Fruit fly (Drosophila melanogaster) whole organism, wandering third instar larva: Measurements from ENCODE around the gene CG18858.
A peak's percentile ranks its signal among the peaks of the same experiment; 100 is the strongest.
"Not testable (repeated sequence)": the region's sequence is repeated elsewhere in the genome, so short reads cannot be mapped to it uniquely, and the experiment has no call there.

Source experiments
- Abd-B ChIP-seq: fragments of >200 bp; optimal IDR thresholded peaks from 2 replicates; lab custom pipeline; 2017; ENCODE audit warnings: missing biosample characterization, missing genetic modification characterization
- CG32264 ChIP-seq: fragments of 200-800 bp; sonication (Bioruptor generic); optimal IDR thresholded peaks from 2 replicates; lab custom pipeline; 2016; ENCODE audit warnings: missing biosample characterization, missing genetic modification characterization
- CG9705 ChIP-seq: fragments of 200-800 bp; sonication (Bioruptor generic); optimal IDR thresholded peaks from 2 replicates; lab custom pipeline; 2018; ENCODE audit warnings: missing biosample characterization, mild to moderate bottlenecking, missing genetic modification characterization
- CrebA ChIP-seq: fragments of 200-800 bp; sonication (Bioruptor generic); optimal IDR thresholded peaks from 2 replicates; lab custom pipeline; 2016; ENCODE audit warnings: missing biosample characterization, mild to moderate bottlenecking, missing genetic modification characterization, borderline replicate concordance
- HLH106 ChIP-seq: fragments of 200-800 bp; optimal IDR thresholded peaks from 3 replicates; lab custom pipeline; 2019; ENCODE audit warnings: missing biosample characterization, mild to moderate bottlenecking, missing genetic modification characterization, moderate library complexity
- Hnf4 ChIP-seq: fragments of 200-800 bp; sonication (Bioruptor generic); optimal IDR thresholded peaks from 2 replicates; lab custom pipeline; 2016; ENCODE audit warnings: missing biosample characterization, mild to moderate bottlenecking, missing genetic modification characterization
- Hr83 ChIP-seq: fragments of 200-300 bp; sonication (Bioruptor generic); optimal IDR thresholded peaks from 2 replicates; lab custom pipeline; 2016; ENCODE audit warnings: missing biosample characterization, mild to moderate bottlenecking, missing genetic modification characterization, moderate library complexity; ENCODE audit not compliant: poor library complexity, severe bottlenecking
- Jra ChIP-seq: sonication (Bioruptor generic); optimal IDR thresholded peaks from 2 replicates; lab custom pipeline; 2016; ENCODE audit warnings: missing biosample characterization, missing genetic modification characterization
- Mio ChIP-seq: sonication (Bioruptor generic); optimal IDR thresholded peaks from 2 replicates; lab custom pipeline; 2016; ENCODE audit warnings: missing biosample characterization, missing genetic modification characterization
- Myc ChIP-seq: fragments of >200 bp; optimal IDR thresholded peaks from 2 replicates; lab custom pipeline; 2017
- OdsH ChIP-seq: fragments of 200-800 bp; sonication (Bioruptor generic); optimal IDR thresholded peaks from 2 replicates; lab custom pipeline; 2016; ENCODE audit warnings: missing biosample characterization, mild to moderate bottlenecking, missing genetic modification characterization
- Rel ChIP-seq, 2 experiments: fragments of 200-800 bp; sonication (Bioruptor generic) in 1 of 2; optimal IDR thresholded peaks; 2 replicates in 1 of 2; 3 replicates in 1 of 2; lab custom pipeline; 2016 to 2019; ENCODE audit warnings: mild to moderate bottlenecking in 2 of 2, missing biosample characterization in 2 of 2, missing genetic modification characterization in 2 of 2, moderate library complexity in 1 of 2
- Sp1 ChIP-seq: fragments of 200-800 bp; sonication (Bioruptor generic); optimal IDR thresholded peaks from 3 replicates; lab custom pipeline; 2019; ENCODE audit warnings: missing biosample characterization, mild to moderate bottlenecking, missing genetic modification characterization, moderate library complexity
- Vsx2 ChIP-seq: fragments of 200-300, 225-300 bp; sonication (Bioruptor generic); optimal IDR thresholded peaks from 2 replicates; lab custom pipeline; 2018; ENCODE audit warnings: missing biosample characterization, missing genetic modification characterization; ENCODE audit not compliant: partially characterized antibody
- br ChIP-seq: fragments of 200-800 bp; sonication (Bioruptor generic); optimal IDR thresholded peaks from 2 replicates; lab custom pipeline; 2016; ENCODE audit warnings: missing biosample characterization, missing genetic modification characterization
- dl ChIP-seq, 2 experiments: fragments of 175-275, 200-275 bp in 1 of 2; fragments of 200-275 bp in 1 of 2; sonication (Bioruptor generic); optimal IDR thresholded peaks; lab custom pipeline; 2018; ENCODE audit warnings: mild to moderate bottlenecking in 2 of 2, missing biosample characterization in 2 of 2, missing genetic modification characterization in 2 of 2, moderate library complexity in 2 of 2; ENCODE audit not compliant: partially characterized antibody in 2 of 2, insufficient read depth in 1 of 2
- dmrt93B ChIP-seq: fragments of 200-800 bp; sonication (Bioruptor generic); optimal IDR thresholded peaks from 2 replicates; lab custom pipeline; 2018; ENCODE audit warnings: missing biosample characterization, mild to moderate bottlenecking, missing genetic modification characterization
- foxo ChIP-seq, 2 experiments: fragments of 200-800 bp; sonication (Bioruptor generic); optimal IDR thresholded peaks; 2 replicates in 1 of 2; 3 replicates in 1 of 2; lab custom pipeline; 2016 to 2017; ENCODE audit warnings: missing biosample characterization in 2 of 2, missing genetic modification characterization in 2 of 2
- fru ChIP-seq: fragments of 200-800 bp; sonication (Bioruptor generic); optimal IDR thresholded peaks from 3 replicates; lab custom pipeline; 2016; ENCODE audit warnings: missing biosample characterization, mild to moderate bottlenecking, missing genetic modification characterization
- h ChIP-seq: fragments of 200-800 bp; sonication (Bioruptor generic); optimal IDR thresholded peaks from 3 replicates; lab custom pipeline; 2016; ENCODE audit warnings: missing biosample characterization, mild to moderate bottlenecking, missing genetic modification characterization
- jim ChIP-seq: fragments of 175-275, 200-325 bp; sonication (Bioruptor generic); optimal IDR thresholded peaks from 2 replicates; lab custom pipeline; 2016; ENCODE audit warnings: missing biosample characterization, mild to moderate bottlenecking, missing genetic modification characterization
- pan ChIP-seq: fragments of >200 bp; optimal IDR thresholded peaks from 2 replicates; lab custom pipeline; 2017
- psq ChIP-seq: fragments of 200-800 bp; sonication (Bioruptor generic); optimal IDR thresholded peaks from 3 replicates; lab custom pipeline; 2017; ENCODE audit warnings: missing biosample characterization, mild to moderate bottlenecking, missing genetic modification characterization, moderate library complexity
- rgr ChIP-seq: fragments of 200-800 bp; sonication (Bioruptor generic); optimal IDR thresholded peaks from 3 replicates; lab custom pipeline; 2016; ENCODE audit warnings: missing biosample characterization, mild to moderate bottlenecking, missing genetic modification characterization
- sage ChIP-seq: fragments of 200-800 bp; sonication (Bioruptor generic); optimal IDR thresholded peaks from 2 replicates; lab custom pipeline; 2016; ENCODE audit warnings: missing biosample characterization, mild to moderate bottlenecking, missing genetic modification characterization
- sv ChIP-seq: fragments of 200-800 bp; sonication (Bioruptor generic); optimal IDR thresholded peaks from 3 replicates; lab custom pipeline; 2016; ENCODE audit warnings: missing biosample characterization, missing genetic modification characterization
- tai ChIP-seq: sonication (Bioruptor generic); optimal IDR thresholded peaks from 2 replicates; lab custom pipeline; 2016; ENCODE audit warnings: missing biosample characterization, missing genetic modification characterization
- usp ChIP-seq: fragments of >200 bp; optimal IDR thresholded peaks from 2 replicates; lab custom pipeline; 2017; ENCODE audit warnings: missing biosample characterization, missing genetic modification characterization

Gene CG18858

dm6 chr2L:20458975-20459374 lies at the start of gene CG18858, which contains the start of gene Cdc23:
Gene CG18858, minus strand, starts transcription at chr2L:20459075.
Gene Cdc23, plus strand, starts transcription at chr2L:20459342.
- TF ChIP-seq Vsx2 (GFP tag; lab: Kevin White, UChicago); psq; fru (GFP tag; lab: Kevin White, UChicago): not testable (repeated sequence)

- TF ChIP-seq CG9705 (GFP tag; lab: Kevin White, UChicago) (no peak), sv (GFP tag; lab: Kevin White, UChicago) (no peak), Vsx2 (GFP tag; lab: Kevin White, UChicago) (no peak), Jra (GFP tag; lab: Kevin White, UChicago) (no peak), fru (GFP tag; lab: Kevin White, UChicago) (peak; percentile 0), pan (lab: Kevin White, UChicago) (no peak), usp (GFP tag; lab: Kevin White, UChicago) (no peak), CG32264 (GFP tag; lab: Kevin White, UChicago) (no peak), Rel (GFP tag; optimal IDR thresholded peaks at IDR 0.05; lab: Kevin White, UChicago) (no peak), Rel (tag; optimal IDR thresholded peaks at IDR 0.05; lab: Kevin White, UChicago) (peak; percentile 5), psq (peak; percentile 48), tai (GFP tag; lab: Kevin White, UChicago) (no peak), OdsH (GFP tag; lab: Kevin White, UChicago) (peak; percentile 40), HLH106 (tag; lab: Kevin White, UChicago) (peak; percentile 73), h (no peak), foxo (GFP tag; optimal IDR thresholded peaks at IDR 0.05; lab: Kevin White, UChicago) (peak in 1 of 2 experiments; percentile 45), Mio (GFP tag; lab: Kevin White, UChicago) (no peak), jim (GFP tag; lab: Kevin White, UChicago) (no peak), dmrt93B (GFP tag; lab: Kevin White, UChicago) (peak; percentile 50), Sp1 (GFP tag; lab: Kevin White, UChicago) (peak; percentile 88), rgr (peak; percentile 10), sage (no peak)
These were observed 35.7 kb upstream of the CG18858 start, which contains the start of gene CG34007 for dm6 chr2L:20494423-20495052. Gene CG34007, plus strand, starts transcription at chr2L:20495030.

- no peak for TF ChIP-seq br (GFP tag; lab: Kevin White, UChicago)
- no peak for TF ChIP-seq CG32264 (GFP tag; lab: Kevin White, UChicago)
- no peak for TF ChIP-seq CrebA
- TF ChIP-seq h = no peak
- no peak for TF ChIP-seq sv (GFP tag; lab: Kevin White, UChicago)
- TF ChIP-seq sage = no peak
- no peak for TF ChIP-seq Abd-B
- no peak for TF ChIP-seq HLH106 (tag; lab: Kevin White, UChicago)
These were observed 29.3 kb upstream of the CG18858 start for dm6 chr2L:20488128-20488527.

DNA sequence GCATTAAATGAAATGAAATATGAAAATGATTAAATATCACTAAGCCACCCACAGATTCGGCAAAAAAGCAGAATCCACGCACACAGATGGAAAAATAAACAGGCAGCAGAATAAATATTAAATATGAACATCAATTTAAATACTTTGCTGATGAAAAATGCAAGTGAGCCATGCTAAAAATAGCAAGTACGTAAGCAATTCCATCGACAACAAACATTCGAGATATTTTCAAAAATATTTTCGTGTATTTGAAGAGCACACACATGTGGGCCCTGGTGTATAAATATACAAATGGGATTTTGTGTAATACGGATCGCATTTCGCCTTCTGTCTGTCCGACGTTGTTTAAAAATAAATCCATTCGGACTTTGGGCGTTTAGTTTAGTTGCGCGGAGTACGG lies 28.8 kb upstream of the CG18858 start:
- TF ChIP-seq Hnf4 (no peak), Hr83 (GFP tag; lab: Kevin White, UChicago) (no peak), Myc (lab: Kevin White, UChicago) (no peak), CG9705 (GFP tag; lab: Kevin White, UChicago) (no peak), sv (GFP tag; lab: Kevin White, UChicago) (no peak), dl (GFP tag; optimal IDR thresholded peaks at IDR 0.05; lab: Kevin White, UChicago; ENCODE audit: insufficient read depth in 1 of 2, partially characterized antibody in 2 of 2) (no peak), Abd-B (no peak), OdsH (GFP tag; lab: Kevin White, UChicago) (no peak), Mio (GFP tag; lab: Kevin White, UChicago) (no peak)

- TF ChIP-seq fru (GFP tag; lab: Kevin White, UChicago) = no peak
- peak; percentile 31 for TF ChIP-seq Sp1 (GFP tag; lab: Kevin White, UChicago)
- TF ChIP-seq, all 38 proteins: peak for 1
These were observed 27.9 kb upstream of the CG18858 start for dm6 chr2L:20486752-20487141.
